Fruit fly (Drosophila melanogaster) whole organism, embryonic: Measurements from ENCODE around the gene alphaKap4.
A peak's percentile ranks its signal among the peaks of the same experiment; 100 is the strongest.

Experiments
- Abd-B ChIP-seq: fragments of 200-800 bp; sonication (Bioruptor generic); optimal IDR thresholded peaks from 2 replicates; lab custom pipeline; 2018; ENCODE audit warnings: missing biosample characterization, mild to moderate bottlenecking, missing genetic modification characterization, moderate library complexity
- B-H2 ChIP-seq: fragments of 200-800 bp; sonication (Bioruptor generic); optimal IDR thresholded peaks from 2 replicates; lab custom pipeline; 2018; ENCODE audit warnings: missing biosample characterization, mild to moderate bottlenecking, missing genetic modification characterization
- Bdp1 ChIP-seq: fragments of 200-800 bp; sonication (Bioruptor generic); optimal IDR thresholded peaks from 3 replicates; lab custom pipeline; 2016; ENCODE audit warnings: missing biosample characterization, missing genetic modification characterization
- CG10267 ChIP-seq: fragments of 200-800 bp; sonication (Bioruptor generic); optimal IDR thresholded peaks from 2 replicates; lab custom pipeline; 2018; ENCODE audit warnings: missing biosample characterization, mild to moderate bottlenecking, missing genetic modification characterization, moderate library complexity
- CG11398 ChIP-seq: fragments of 200-800 bp; sonication (Bioruptor generic); optimal IDR thresholded peaks from 2 replicates; lab custom pipeline; 2016; ENCODE audit warnings: missing biosample characterization, missing genetic modification characterization
- CG12071 ChIP-seq: fragments of 200-800 bp; sonication (Bioruptor generic); optimal IDR thresholded peaks from 3 replicates; lab custom pipeline; 2018; ENCODE audit warnings: missing biosample characterization, mild to moderate bottlenecking, missing genetic modification characterization
- CG13775 ChIP-seq: fragments of 200-800 bp; sonication (Bioruptor generic); optimal IDR thresholded peaks from 3 replicates; lab custom pipeline; 2017; ENCODE audit warnings: missing biosample characterization, mild to moderate bottlenecking, missing genetic modification characterization
- CG13894 ChIP-seq: fragments of 200-800 bp; sonication (Bioruptor generic); optimal IDR thresholded peaks from 3 replicates; lab custom pipeline; 2018; ENCODE audit warnings: missing biosample characterization, mild to moderate bottlenecking, missing genetic modification characterization, moderate library complexity
- CG14860 ChIP-seq: fragments of 200-800 bp; sonication (Bioruptor generic); IDR thresholded peaks from 3 replicates; pipeline ENCODE4 v1.3.6; 2022; ENCODE audit warnings: missing biosample characterization, missing genetic modification characterization; ENCODE audit not compliant: partially characterized antibody
- CG15073 ChIP-seq: fragments of 200-800 bp; sonication (Bioruptor generic); optimal IDR thresholded peaks from 2 replicates; lab custom pipeline; 2016; ENCODE audit warnings: missing biosample characterization, missing genetic modification characterization
- CG1602 ChIP-seq: fragments of 200-800 bp; sonication (Bioruptor generic); optimal IDR thresholded peaks from 3 replicates; lab custom pipeline; 2016; ENCODE audit warnings: missing biosample characterization, missing genetic modification characterization
- CG16779 ChIP-seq: fragments of 200-800 bp; sonication (Bioruptor generic); IDR thresholded peaks from 2 replicates; pipeline ENCODE4 v1.3.6; 2022; ENCODE audit warnings: missing biosample characterization, missing genetic modification characterization
- CG2889 ChIP-seq: fragments of 200-800 bp; sonication (Bioruptor generic); IDR thresholded peaks from 3 replicates; pipeline ENCODE4 v1.3.6; 2022; ENCODE audit warnings: missing biosample characterization, missing genetic modification characterization
- CG34376 ChIP-seq: fragments of 200-800 bp; sonication (Bioruptor generic); optimal IDR thresholded peaks from 2 replicates; lab custom pipeline; 2018; ENCODE audit warnings: missing biosample characterization, mild to moderate bottlenecking, missing genetic modification characterization
- CG4707 ChIP-seq: fragments of 200-800 bp; sonication (Bioruptor generic); optimal IDR thresholded peaks from 2 replicates; lab custom pipeline; 2018; ENCODE audit warnings: missing biosample characterization, mild to moderate bottlenecking, missing genetic modification characterization, moderate library complexity
- CG4854 ChIP-seq: fragments of 200-800 bp; sonication (Bioruptor generic); optimal IDR thresholded peaks from 2 replicates; lab custom pipeline; 2016; ENCODE audit warnings: missing biosample characterization, missing genetic modification characterization, inconsistent platforms
- CG6854 ChIP-seq: fragments of 200-800 bp; sonication (Bioruptor generic); optimal IDR thresholded peaks from 3 replicates; lab custom pipeline; 2017; ENCODE audit warnings: missing biosample characterization, mild to moderate bottlenecking, missing genetic modification characterization
- CG8359 ChIP-seq: fragments of 200-800 bp; sonication (Bioruptor generic); optimal IDR thresholded peaks from 2 replicates; lab custom pipeline; 2017; ENCODE audit warnings: missing biosample characterization, mild to moderate bottlenecking, missing genetic modification characterization, borderline replicate concordance
- CG9609 ChIP-seq: fragments of 200-800 bp; sonication (Bioruptor generic); optimal IDR thresholded peaks from 3 replicates; lab custom pipeline; 2016; ENCODE audit warnings: missing biosample characterization, missing genetic modification characterization
- CG9876 ChIP-seq: fragments of 200-800 bp; sonication (Bioruptor generic); optimal IDR thresholded peaks from 2 replicates; lab custom pipeline; 2016; ENCODE audit warnings: missing biosample characterization, missing genetic modification characterization
- CrebB ChIP-seq: fragments of 200-800 bp; sonication (Bioruptor generic); optimal IDR thresholded peaks from 3 replicates; lab custom pipeline; 2018; ENCODE audit warnings: missing biosample characterization, mild to moderate bottlenecking, missing genetic modification characterization
- D19A ChIP-seq: fragments of 200-800 bp; optimal IDR thresholded peaks from 3 replicates; lab custom pipeline; 2019; ENCODE audit warnings: missing biosample characterization, mild to moderate bottlenecking, missing genetic modification characterization, moderate library complexity
- Dfd ChIP-seq, 2 experiments: fragments of >200 bp; optimal IDR thresholded peaks; 2 replicates each; lab custom pipeline; 2017; ENCODE audit warnings: missing biosample characterization in 2 of 2, missing genetic modification characterization in 2 of 2
- Doc2 ChIP-seq: fragments of 200-800 bp; sonication (Bioruptor generic); IDR thresholded peaks from 2 replicates; pipeline ENCODE4 v1.3.6; 2022; ENCODE audit warnings: missing biosample characterization, missing genetic modification characterization
- H15 ChIP-seq: fragments of 200-800 bp; sonication (Bioruptor generic); IDR thresholded peaks from 3 replicates; pipeline ENCODE4 v1.3.6; 2022; ENCODE audit warnings: missing biosample characterization, missing genetic modification characterization
- HLHmδ ChIP-seq: fragments of 200-800 bp; sonication (Bioruptor generic); optimal IDR thresholded peaks from 2 replicates; lab custom pipeline; 2018; ENCODE audit warnings: missing biosample characterization, mild to moderate bottlenecking, missing genetic modification characterization, moderate library complexity
- HmgZ ChIP-seq: fragments of 200-800 bp; sonication (Bioruptor generic); optimal IDR thresholded peaks from 2 replicates; lab custom pipeline; 2018; ENCODE audit warnings: missing biosample characterization, mild to moderate bottlenecking, missing genetic modification characterization
- MTF-1 ChIP-seq: fragments of 200-800 bp; sonication (Bioruptor generic); optimal IDR thresholded peaks from 2 replicates; lab custom pipeline; 2018; ENCODE audit warnings: missing biosample characterization, mild to moderate bottlenecking, missing genetic modification characterization, borderline replicate concordance
- Med ChIP-seq: fragments of 200-800 bp; sonication (Bioruptor generic); peaks from one replicate; lab custom pipeline; 2016; ENCODE audit warnings: missing biosample characterization, missing genetic modification characterization, mild to moderate bottlenecking, inconsistent platforms, moderate library complexity
- Mes4 ChIP-seq: fragments of 200-800 bp; sonication (Bioruptor generic); optimal IDR thresholded peaks from 2 replicates; lab custom pipeline; 2016; ENCODE audit warnings: missing biosample characterization, missing genetic modification characterization
- TFAM ChIP-seq: fragments of 200-800 bp; sonication (Bioruptor generic); optimal IDR thresholded peaks from 2 replicates; lab custom pipeline; 2017; ENCODE audit warnings: missing biosample characterization, missing genetic modification characterization, inconsistent platforms
- amos ChIP-seq: fragments of 200-800 bp; sonication (Bioruptor generic); IDR thresholded peaks from 2 replicates; pipeline ENCODE4 v1.3.6; 2022; ENCODE audit warnings: missing biosample characterization, missing genetic modification characterization; ENCODE audit not compliant: partially characterized antibody
- cg ChIP-seq: fragments of 200-800 bp; sonication (Bioruptor generic); optimal IDR thresholded peaks from 3 replicates; lab custom pipeline; 2019; ENCODE audit warnings: missing biosample characterization, mild to moderate bottlenecking, missing genetic modification characterization, moderate library complexity
- chinmo ChIP-seq: fragments of 200-800 bp; sonication (Bioruptor generic); IDR thresholded peaks from 4 replicates; pipeline ENCODE4 v1.3.6; 2022; ENCODE audit warnings: missing biosample characterization, missing genetic modification characterization; ENCODE audit not compliant: partially characterized antibody
- da ChIP-seq: fragments of 200-800 bp; sonication (Bioruptor generic); optimal IDR thresholded peaks from 2 replicates; lab custom pipeline; 2016; ENCODE audit warnings: missing biosample characterization, missing genetic modification characterization
- eyg ChIP-seq: fragments of 200-800 bp; sonication (Bioruptor generic); optimal IDR thresholded peaks from 3 replicates; lab custom pipeline; 2016; ENCODE audit warnings: missing biosample characterization, missing genetic modification characterization
- gt ChIP-seq: fragments of 200-800 bp; sonication (Bioruptor generic); IDR thresholded peaks from 2 replicates; pipeline ENCODE4 v1.3.6; 2022; ENCODE audit warnings: missing biosample characterization, missing genetic modification characterization
- h ChIP-seq: fragments of >200 bp; optimal IDR thresholded peaks from 2 replicates; lab custom pipeline; 2017
- klu ChIP-seq: fragments of 200-800 bp; sonication (Bioruptor generic); IDR thresholded peaks from 2 replicates; pipeline ENCODE4 v1.3.6; 2022; ENCODE audit warnings: missing biosample characterization, missing genetic modification characterization
- luna ChIP-seq: fragments of 200-800 bp; sonication (Bioruptor generic); optimal IDR thresholded peaks from 2 replicates; lab custom pipeline; 2016; ENCODE audit warnings: missing biosample characterization, missing genetic modification characterization
- mirr ChIP-seq: fragments of 200-800 bp; sonication (Bioruptor generic); optimal IDR thresholded peaks from 3 replicates; lab custom pipeline; 2018; ENCODE audit warnings: missing biosample characterization, mild to moderate bottlenecking, missing genetic modification characterization
- nmo ChIP-seq: fragments of 200-800 bp; sonication (Bioruptor generic); optimal IDR thresholded peaks from 2 replicates; lab custom pipeline; 2018; ENCODE audit warnings: missing biosample characterization, mild to moderate bottlenecking, missing genetic modification characterization, moderate library complexity
- peb ChIP-seq: fragments of 200-800 bp; sonication (Bioruptor generic); IDR thresholded peaks from 2 replicates; pipeline ENCODE4 v1.3.6; 2022; ENCODE audit warnings: missing biosample characterization, missing genetic modification characterization
- psq ChIP-seq: fragments of 200-800 bp; sonication (Bioruptor generic); optimal IDR thresholded peaks from 2 replicates; lab custom pipeline; 2017; ENCODE audit warnings: missing biosample characterization, missing genetic modification characterization
- sima ChIP-seq: fragments of 200-800 bp; sonication (Bioruptor generic); optimal IDR thresholded peaks from 2 replicates; lab custom pipeline; 2016; ENCODE audit warnings: missing biosample characterization, missing genetic modification characterization
- sna ChIP-seq: fragments of 200-800 bp; sonication (Bioruptor generic); IDR thresholded peaks from 2 replicates; pipeline ENCODE4 v1.3.6; 2022; ENCODE audit warnings: missing biosample characterization, missing genetic modification characterization; ENCODE audit not compliant: partially characterized antibody
- ssp ChIP-seq: fragments of 200-800 bp; sonication (Bioruptor generic); IDR thresholded peaks from 2 replicates; pipeline ENCODE4 v1.3.6; 2022; ENCODE audit warnings: missing biosample characterization, missing genetic modification characterization
- vnd ChIP-seq: fragments of 200-800 bp; sonication (Bioruptor generic); IDR thresholded peaks from 3 replicates; pipeline ENCODE4 v1.3.6; 2022; ENCODE audit warnings: missing biosample characterization, missing genetic modification characterization; ENCODE audit not compliant: partially characterized antibody
- wek ChIP-seq: fragments of 200-800 bp; sonication (Bioruptor generic); optimal IDR thresholded peaks from 3 replicates; lab custom pipeline; 2018; ENCODE audit warnings: missing biosample characterization, mild to moderate bottlenecking, missing genetic modification characterization, moderate library complexity
- z ChIP-seq: fragments of 200-800 bp; sonication (Bioruptor generic); IDR thresholded peaks from 3 replicates; pipeline ENCODE4 v1.3.6; 2022; ENCODE audit warnings: missing biosample characterization, missing genetic modification characterization
- zf30C ChIP-seq: fragments of 200-800 bp; sonication (Bioruptor generic); optimal IDR thresholded peaks from 3 replicates; lab custom pipeline; 2018; ENCODE audit warnings: missing biosample characterization, mild to moderate bottlenecking, missing genetic modification characterization

Gene alphaKap4

dm6 chr3L:5987637-5988036, 23.2 kb downstream of the alphaKap4 start (continued):
- peak; percentile 22; the same call in 1 of the 2 replicates for TF ChIP-seq ssp
- peak; percentile 74 for TF ChIP-seq D19A (tag; lab: Kevin White, UChicago)
- peak; percentile 73 for TF ChIP-seq CG10267
- no peak for TF ChIP-seq CrebB (tag; lab: Kevin White, UChicago)
- peak; percentile 59 for TF ChIP-seq nmo (GFP tag; lab: Kevin White, UChicago)
- no peak for TF ChIP-seq Bdp1 (GFP tag; lab: Kevin White, UChicago)
- TF ChIP-seq CG34376 (GFP tag; lab: Kevin White, UChicago), result no peak
- TF ChIP-seq CG8359 (GFP tag; lab: Kevin White, UChicago), result peak; percentile 38
- peak; percentile 38 for TF ChIP-seq CG13775 (GFP tag; lab: Kevin White, UChicago)
- no peak for TF ChIP-seq cg (GFP tag; lab: Kevin White, UChicago)
- peak; percentile 24 for TF ChIP-seq CG11398 (GFP tag; lab: Kevin White, UChicago)
- peak; percentile 11 for TF ChIP-seq Abd-B (GFP tag; lab: Kevin White, UChicago)
- peak; percentile 23 for TF ChIP-seq TFAM (GFP tag; lab: Kevin White, UChicago)
- TF ChIP-seq luna (GFP tag; lab: Kevin White, UChicago), result no peak
- TF ChIP-seq CG4707, result peak; percentile 4
- TF ChIP-seq Mes4 (GFP tag; lab: Kevin White, UChicago), result peak; percentile 51
- TF ChIP-seq CG2889, result no peak
- TF ChIP-seq wek (GFP tag; lab: Kevin White, UChicago), result no peak
- no peak for TF ChIP-seq chinmo (GFP tag; lab: Robert Waterston, UW)
- TF ChIP-seq CG9609 (GFP tag; lab: Kevin White, UChicago), result peak; percentile 24
- no peak for TF ChIP-seq CG6854 (GFP tag; lab: Kevin White, UChicago)
- TF ChIP-seq da, result no peak
- peak; percentile 37 for TF ChIP-seq CG1602 (GFP tag; lab: Kevin White, UChicago)
- TF ChIP-seq CG16779 (GFP tag; lab: Robert Waterston, UW), result no peak
- no peak for TF ChIP-seq psq (GFP tag; lab: Kevin White, UChicago)
- TF ChIP-seq CG15073 (GFP tag; lab: Kevin White, UChicago), result no peak
- no peak for TF ChIP-seq CG13894 (tag; lab: Kevin White, UChicago)
- no peak; the same call in 2 of the 3 replicates for TF ChIP-seq z (GFP tag; lab: Robert Waterston, UW)
- TF ChIP-seq CG9876 (GFP tag; lab: Kevin White, UChicago), result no peak
- TF ChIP-seq MTF-1 (GFP tag; lab: Kevin White, UChicago), result peak; percentile 11
- no peak for TF ChIP-seq eyg
- no peak for TF ChIP-seq CG4854 (GFP tag; lab: Kevin White, UChicago)
- no peak for TF ChIP-seq sima
- no peak for TF ChIP-seq sna (GFP tag; lab: Robert Waterston, UW)
- TF ChIP-seq H15 (GFP tag; lab: Robert Waterston, UW), result 0 out of 3 replicates have a peak, but pooled peaks have one; percentile 48
- TF ChIP-seq CG14860 (GFP tag; lab: Robert Waterston, UW), result no peak
- TF ChIP-seq Med (GFP tag; lab: Kevin White, UChicago), result peak; percentile 27
- TF ChIP-seq mirr (GFP tag; lab: Kevin White, UChicago), result no peak
- peak; percentile 76 for TF ChIP-seq zf30C
- TF ChIP-seq Dfd (GFP tag; optimal IDR thresholded peaks at IDR 0.05; lab: Kevin White, UChicago), result no peak
- TF ChIP-seq vnd (GFP tag; lab: Robert Waterston, UW), result no peak
- no peak for TF ChIP-seq B-H2 (GFP tag; lab: Kevin White, UChicago)
- TF ChIP-seq CG12071, result no peak
- TF ChIP-seq gt (GFP tag; lab: Robert Waterston, UW), result no peak
- TF ChIP-seq HLHmδ (GFP tag; lab: Kevin White, UChicago), result no peak
- no peak for TF ChIP-seq peb (GFP tag; lab: Robert Waterston, UW)
- TF ChIP-seq HmgZ (tag; lab: Kevin White, UChicago), result no peak
- no peak for TF ChIP-seq amos (GFP tag; lab: Robert Waterston, UW)
- no peak for TF ChIP-seq Doc2 (GFP tag; lab: Robert Waterston, UW)
- no peak for TF ChIP-seq h (lab: Kevin White, UChicago)
- TF ChIP-seq klu, result no peak
